Worm (Caenorhabditis elegans) whole organism, early embryonic: ENCODE measurements around the gene Y62H9A.5.

Experiments
- B0310.2 ChIP-seq: sonication (generic microtip); optimal IDR thresholded peaks from 2 replicates; lab custom pipeline; 2016; ENCODE audit warnings: mild to moderate bottlenecking, missing genetic modification characterization, missing compliant biosample characterization
- ama-1 ChIP-seq: fragments of 150-350 bp; optimal IDR thresholded peaks from 2 replicates; lab custom pipeline; 2014
- ceh-36 ChIP-seq: sonication (generic microtip); optimal IDR thresholded peaks from 2 replicates; lab custom pipeline; 2016; ENCODE audit warnings: missing genetic modification characterization, inconsistent platforms, missing compliant biosample characterization
- flt-1 ChIP-seq: fragments of 200-800 bp; sonication (Bioruptor generic); IDR thresholded peaks from 2 replicates; pipeline ENCODE4 v1.3.6; 2022; ENCODE audit warnings: missing genetic modification characterization, missing compliant biosample characterization
- hmg-4 ChIP-seq: fragments of 200-800 bp; sonication (Bioruptor generic); optimal IDR thresholded peaks from 2 replicates; lab custom pipeline; 2018; ENCODE audit warnings: mild to moderate bottlenecking, missing genetic modification characterization, missing compliant biosample characterization
- pes-1 ChIP-seq: fragments of 200-800 bp; sonication (Bioruptor generic); IDR thresholded peaks from 2 replicates; pipeline ENCODE4 v1.3.6; 2022; ENCODE audit warnings: missing genetic modification reagents, missing genetic modification characterization, missing compliant biosample characterization
- scrt-1 ChIP-seq: fragments of 200-800 bp; sonication (Bioruptor generic); IDR thresholded peaks from 2 replicates; pipeline ENCODE4 v1.3.6; 2022; ENCODE audit warnings: missing genetic modification characterization, missing compliant biosample characterization
- sea-1 ChIP-seq: fragments of 200-800 bp; sonication (Bioruptor generic); conservative IDR thresholded peaks from 2 replicates; pipeline ENCODE4 v1.3.6; 2022; ENCODE audit warnings: missing genetic modification characterization, missing compliant biosample characterization
- tbx-11 ChIP-seq: fragments of 200-800 bp; sonication (Bioruptor generic); IDR thresholded peaks from 2 replicates; pipeline ENCODE4 v1.3.6; 2022; ENCODE audit warnings: missing genetic modification characterization, missing compliant biosample characterization
- tbx-37 ChIP-seq: fragments of 200-800 bp; sonication (Bioruptor generic); conservative IDR thresholded peaks from 2 replicates; pipeline ENCODE4 v1.3.6; 2022; ENCODE audit warnings: missing genetic modification reagents, missing genetic modification characterization, missing compliant biosample characterization
- tra-4 ChIP-seq: sonication (generic microtip); optimal IDR thresholded peaks from 2 replicates; lab custom pipeline; 2017; ENCODE audit warnings: missing genetic modification characterization, missing compliant biosample characterization

DNA sequence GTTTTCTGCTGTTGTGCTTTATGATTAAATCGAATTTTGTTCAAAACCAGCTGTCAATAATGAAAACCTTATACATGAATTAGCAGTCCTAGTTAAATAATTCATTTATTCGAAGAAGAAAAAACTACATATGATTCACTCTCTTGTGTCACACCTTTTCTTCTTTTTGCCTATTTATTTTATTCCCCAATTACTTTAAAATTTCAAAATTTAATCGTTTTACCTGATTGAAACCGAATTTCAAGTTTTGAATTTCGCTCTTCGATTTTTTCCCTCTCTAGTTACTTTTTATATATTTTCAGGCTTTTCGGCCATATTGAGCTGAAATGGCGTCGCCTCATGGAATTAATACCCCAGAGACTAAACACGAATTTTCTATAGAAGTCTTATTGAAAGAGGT, 30.2 kb downstream of the Y62H9A.5 start, which contains the start of gene xtr-1:
- TF ChIP-seq B0310.2 (no peak), pes-1 (GFP tag; lab: Robert Waterston, UW) (no peak), ama-1 (lab: Kevin White, UChicago) (no peak), tbx-11 (GFP tag; lab: Robert Waterston, UW) (no peak), scrt-1 (no peak), flt-1 (GFP tag; lab: Robert Waterston, UW) (no peak), sea-1 (GFP tag; lab: Robert Waterston, UW) (no peak), tra-4 (tag; lab: Kevin White, UChicago) (no peak), tbx-37 (no peak), ceh-36 (no peak), hmg-4 (no peak)
